Worm (Caenorhabditis elegans): ENCODE data around the gene nhr-286.

DNA sequence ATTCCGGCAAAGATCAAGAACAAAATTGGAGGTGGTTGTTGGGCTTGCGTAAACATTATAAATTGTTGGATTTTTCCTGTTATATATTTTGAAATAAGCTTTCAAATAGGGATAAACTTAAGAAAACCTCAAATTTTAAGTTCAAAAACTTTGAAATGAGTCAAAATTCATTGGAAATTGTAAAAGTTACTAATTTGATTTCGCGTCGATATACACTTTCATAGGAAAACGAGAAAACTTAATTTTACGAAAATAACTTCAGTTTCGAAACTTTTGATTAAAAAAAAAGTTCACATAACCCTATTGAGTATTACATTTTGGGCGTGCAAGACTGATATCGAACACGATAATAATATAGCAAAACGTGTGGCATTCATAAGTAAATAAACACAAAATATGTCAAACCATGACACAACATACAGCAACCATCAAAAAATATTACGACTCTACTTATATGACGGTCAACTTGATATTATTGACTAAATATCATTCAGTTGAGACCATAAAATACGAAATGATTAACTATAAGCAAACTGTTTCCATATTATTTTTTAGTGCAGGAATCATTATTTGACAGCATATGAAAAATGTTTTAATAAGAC is 4.8 kb upstream of the nhr-286 start:
- TF ChIP-seq lin-15B (tag; optimal IDR thresholded peaks at IDR 0.05), result no peak
- no peak for TF ChIP-seq mdl-1 (tag; optimal IDR thresholded peaks at IDR 0.05)
- TF ChIP-seq ZK546.5 (tag; optimal IDR thresholded peaks at IDR 0.05), result no peak
- no peak for TF ChIP-seq nhr-43 (tag; optimal IDR thresholded peaks at IDR 0.05; ENCODE audit: poor library complexity, severe bottlenecking)
- TF ChIP-seq unc-62 (GFP tag; optimal IDR thresholded peaks at IDR 0.05), result no peak
- TF ChIP-seq nfya-1 (tag; optimal IDR thresholded peaks at IDR 0.05; ENCODE audit: insufficient read depth), result no peak
- no peak for TF ChIP-seq ama-1 (optimal IDR thresholded peaks at IDR 0.05)
- TF ChIP-seq skn-1 (tag; optimal IDR thresholded peaks at IDR 0.05), result no peak
- TF ChIP-seq daf-12 (tag; optimal IDR thresholded peaks at IDR 0.05), result no peak
- TF ChIP-seq nhr-11 (tag; optimal IDR thresholded peaks at IDR 0.05), result no peak
- no peak for TF ChIP-seq jun-1 (tag; optimal IDR thresholded peaks at IDR 0.05)
- TF ChIP-seq ceh-82 (tag; optimal IDR thresholded peaks at IDR 0.05), result no peak
- TF ChIP-seq fkh-10 (GFP tag; optimal IDR thresholded peaks at IDR 0.05), result no peak
- no peak for TF ChIP-seq ztf-11 (tag; optimal IDR thresholded peaks at IDR 0.05)
